Worm (Caenorhabditis elegans) whole organism, L4 larva: Measurements from ENCODE around the gene cone-1.
"Not testable (repeated sequence)": the region's sequence is repeated elsewhere in the genome, so short reads cannot be mapped to it uniquely, and the experiment has no call there.

ENCODE experiments used
- ceh-32 ChIP-seq: sonication (generic microtip); optimal IDR thresholded peaks from 2 replicates; lab custom pipeline; 2016; ENCODE audit warnings: mild to moderate bottlenecking, missing genetic modification characterization, missing compliant biosample characterization; ENCODE audit not compliant: poor library complexity
- egl-27 ChIP-seq: sonication (generic microtip); optimal IDR thresholded peaks from 3 replicates; lab custom pipeline; 2017; ENCODE audit warnings: missing biosample characterization, missing genetic modification reagents, missing genetic modification characterization
- hif-1 ChIP-seq, 2 experiments: sonication (generic microtip); optimal IDR thresholded peaks; 2 replicates each; lab custom pipeline; 2016 to 2017; ENCODE audit warnings: missing compliant biosample characterization in 2 of 2, missing genetic modification characterization in 2 of 2, missing genetic modification reagents in 2 of 2, missing genotype in 2 of 2, mild to moderate bottlenecking in 1 of 2
- unc-62 ChIP-seq, 3 experiments: fragments of 150-350 bp in 1 of 3; sonication (generic microtip); optimal IDR thresholded peaks in 2 of 3; peaks in 1 of 3; 1 replicate in 1 of 3; 2 replicates in 2 of 3; lab custom pipeline; 2014 to 2017; ENCODE audit warnings: missing biosample characterization in 3 of 3, missing genetic modification characterization in 3 of 3, missing genetic modification reagents in 3 of 3, missing genotype in 1 of 3
- zip-2 ChIP-seq: fragments of 150-350 bp; optimal IDR thresholded peaks from 2 replicates; lab custom pipeline; 2014; ENCODE audit warnings: missing biosample characterization, missing genetic modification characterization

DNA sequence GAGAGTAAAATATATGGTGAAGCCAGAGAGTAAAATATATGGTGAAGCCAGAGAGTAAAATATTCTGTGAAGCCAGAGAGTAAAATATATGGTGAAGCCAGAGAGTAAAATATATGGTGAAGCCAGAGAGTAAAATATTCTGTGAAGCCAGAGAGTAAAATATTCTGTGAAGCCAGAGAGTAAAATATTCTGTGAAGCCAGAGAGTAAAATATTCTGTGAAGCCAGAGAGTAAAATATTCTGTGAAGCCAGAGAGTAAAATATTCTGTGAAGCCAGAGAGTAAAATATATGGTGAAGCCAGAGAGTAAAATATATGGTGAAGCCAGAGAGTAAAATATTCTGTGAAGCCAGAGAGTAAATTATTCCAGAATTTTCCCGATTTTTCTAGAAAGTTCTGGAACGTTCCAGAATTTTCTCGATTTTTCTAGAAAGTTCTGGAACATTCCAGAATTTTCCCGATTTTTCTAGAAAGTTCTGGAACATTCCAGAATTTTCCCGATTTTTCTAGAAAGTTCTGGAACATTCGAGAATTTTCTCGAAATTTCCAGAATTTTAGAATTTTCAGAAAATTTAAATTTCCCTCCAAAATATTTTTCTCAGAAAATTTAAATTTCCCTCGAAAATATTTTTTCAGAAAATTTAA is 28.9 kb upstream of the cone-1 start:
- TF ChIP-seq hif-1 (tag; optimal IDR thresholded peaks at IDR 0.05; lab: Kevin White, UChicago); zip-2 (tag; lab: Kevin White, UChicago); egl-27; ceh-32 (tag; lab: Kevin White, UChicago); unc-62 (GFP tag; optimal IDR thresholded peaks at IDR 0.05 in 1 of 2; lab: Kevin White, UChicago); unc-62 (tag; optimal IDR thresholded peaks at IDR 0.05; lab: Kevin White, UChicago): not testable (repeated sequence)
